Worm (Caenorhabditis elegans): Measurements from ENCODE around the gene cccp-1.

DNA sequence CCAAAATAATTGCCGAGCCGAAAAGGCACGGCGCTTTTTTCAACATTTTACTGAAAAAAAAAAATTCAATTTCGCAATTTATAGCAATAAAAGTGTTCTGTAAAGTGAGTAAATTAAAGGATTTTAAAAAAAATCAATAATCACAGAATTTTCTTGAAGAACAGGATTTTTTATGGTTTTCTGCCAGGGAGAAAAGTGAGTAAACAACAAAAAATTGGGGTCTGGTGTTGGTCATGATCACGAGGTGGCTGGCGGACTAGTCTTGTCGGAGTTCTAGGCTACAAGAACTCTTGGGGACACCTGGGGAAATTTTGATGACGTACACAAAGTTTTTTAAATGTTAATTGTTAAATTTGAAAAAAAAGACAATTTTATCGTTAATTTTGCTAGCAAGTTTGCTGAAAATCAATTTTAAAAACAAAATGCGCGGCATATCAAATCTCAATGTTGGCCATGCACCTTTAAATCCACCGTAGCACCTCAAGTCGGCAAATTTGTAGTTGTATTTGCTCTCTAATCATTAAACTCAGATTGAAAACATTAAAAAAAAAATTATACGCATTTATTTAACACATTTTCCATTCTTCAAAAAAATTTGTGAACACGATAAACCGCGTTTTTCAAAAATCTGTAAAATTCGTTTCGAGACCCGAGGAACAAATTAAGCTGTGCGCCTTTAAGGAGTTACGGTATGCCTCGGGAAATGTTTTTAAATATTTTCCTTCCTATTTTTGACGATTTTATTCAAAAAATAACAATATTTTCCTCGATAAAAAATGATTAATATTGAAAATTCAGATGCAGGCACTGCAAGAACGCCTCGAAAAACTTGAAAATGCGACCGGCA is 15.6 kb upstream of the cccp-1 start, which contains the start of the genes scav-3 and Y49E10.21:
- TF ChIP-seq cog-1 (tag; optimal IDR thresholded peaks at IDR 0.05), result no peak
- no peak for TF ChIP-seq T22C8.4 (GFP tag; IDR thresholded peaks at IDR 0.05)
- no peak for TF ChIP-seq flt-1 (GFP tag; IDR thresholded peaks at IDR 0.05)
- no peak for TF ChIP-seq klf-2 (GFP tag; conservative IDR thresholded peaks at IDR 0.05)

Data from whole organism, midembryonic.